Fruit fly (Drosophila melanogaster): Measurements from ENCODE around the gene fax.

The fax gene

dm6 chr3L:16356171-16356765, 55.4 kb downstream of the fax start (continued):
- TF ChIP-seq Dbx (GFP tag; IDR thresholded peaks at IDR 0.05) (0 out of 3 replicates have a peak, but pooled peaks have one; percentile 15), CG31224 (GFP tag; IDR thresholded peaks at IDR 0.05) (peak; percentile 74), CG10321 (GFP tag; IDR thresholded peaks at IDR 0.05) (0 out of 2 replicates have a peak, but pooled peaks have one; percentile 17), scrt (GFP tag; optimal IDR thresholded peaks at IDR 0.05) (peak; percentile 49), aop (GFP tag; IDR thresholded peaks at IDR 0.05) (no peak), CG15514 (GFP tag; optimal IDR thresholded peaks at IDR 0.05) (peak; percentile 48), Hand (GFP tag; optimal IDR thresholded peaks at IDR 0.05) (peak; percentile 4), CG34376 (GFP tag; optimal IDR thresholded peaks at IDR 0.05) (peak; percentile 93), B-H2 (GFP tag; optimal IDR thresholded peaks at IDR 0.05) (peak; percentile 46), Adf1 (GFP tag; IDR thresholded peaks at IDR 0.05) (no peak), Trl (optimal IDR thresholded peaks at IDR 0.05) (peak in 1 of 2 experiments; percentile 53), Trl (GFP tag; optimal IDR thresholded peaks at IDR 0.05) (no peak), grn (GFP tag; optimal IDR thresholded peaks at IDR 0.05) (peak; percentile 68), schlank (tag; optimal IDR thresholded peaks at IDR 0.05) (peak; percentile 48), CG11560 (tag; IDR thresholded peaks at IDR 0.05) (no peak), CG34224 (GFP tag; IDR thresholded peaks at IDR 0.05; ENCODE audit: partially characterized antibody) (peak; percentile 41; the same call in 1 of the 3 replicates), Myb (GFP tag; optimal IDR thresholded peaks at IDR 0.05) (no peak), PHDP (tag; optimal IDR thresholded peaks at IDR 0.05) (peak; percentile 8), Fer1 (GFP tag; optimal IDR thresholded peaks at IDR 0.05) (peak; percentile 25), CG6254 (GFP tag; optimal IDR thresholded peaks at IDR 0.05) (no peak)

DNA sequence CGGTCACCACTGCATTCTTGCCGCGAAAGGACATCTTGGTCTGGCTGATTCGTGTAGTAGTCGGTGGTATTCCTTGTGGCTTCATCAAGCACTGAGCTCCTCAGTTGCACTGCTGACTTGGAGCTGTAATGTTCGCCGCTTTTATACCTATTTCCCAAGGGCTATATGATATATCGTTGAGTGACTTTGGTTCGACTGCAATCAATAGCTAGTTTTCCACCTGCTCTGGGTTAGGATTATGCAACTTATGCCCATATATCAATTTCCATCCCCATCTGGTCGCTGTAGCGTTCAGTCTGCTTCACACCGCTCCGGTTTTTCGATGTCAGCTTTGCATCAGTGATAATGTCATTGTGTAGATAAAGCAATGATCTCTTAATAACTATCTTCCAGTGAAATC, 57.4 kb downstream of the fax start, which contains the start of gene Pdh:
Pdh (minus strand) TSS at position 101 of the 400 bp plus-strand sequence.
- TF ChIP-seq Med (GFP tag) (peak; percentile 57), Pdp1 (GFP tag; optimal IDR thresholded peaks at IDR 0.05) (peak in 1 of 2 experiments; percentile 0), Lhr (GFP tag; optimal IDR thresholded peaks at IDR 0.05) (no peak)

Data from whole organism, embryonic.